Fruit fly (Drosophila melanogaster) whole organism, embryonic: Measurements from ENCODE around the gene CG4586.

Source experiments
- CG10979 ChIP-seq: fragments of 200-800 bp; sonication (Bioruptor generic); optimal IDR thresholded peaks from 2 replicates; lab custom pipeline; 2018; ENCODE audit warnings: missing biosample characterization, mild to moderate bottlenecking, missing genetic modification characterization, moderate library complexity
- CG11247 ChIP-seq: fragments of 200-800 bp; sonication (Bioruptor generic); IDR thresholded peaks from 2 replicates; pipeline ENCODE4 v1.3.6; 2022; ENCODE audit warnings: missing biosample characterization, missing genetic modification characterization
- CG11504 ChIP-seq: fragments of 200-800 bp; sonication (Bioruptor generic); optimal IDR thresholded peaks from 3 replicates; lab custom pipeline; 2019; ENCODE audit warnings: missing biosample characterization, mild to moderate bottlenecking, missing genetic modification characterization, moderate library complexity
- CG11695 ChIP-seq: fragments of 200-800 bp; sonication (Bioruptor generic); IDR thresholded peaks from 3 replicates; pipeline ENCODE4 v1.3.6; 2022; ENCODE audit warnings: missing biosample characterization, missing genetic modification characterization
- CG14441 ChIP-seq: fragments of 200-800 bp; sonication (Bioruptor generic); IDR thresholded peaks from 2 replicates; pipeline ENCODE4 v1.3.6; 2022; ENCODE audit warnings: missing biosample characterization, missing genetic modification characterization
- CG1603 ChIP-seq: fragments of 200-800 bp; sonication (Bioruptor generic); optimal IDR thresholded peaks from 2 replicates; lab custom pipeline; 2019; ENCODE audit warnings: missing biosample characterization, mild to moderate bottlenecking, missing genetic modification characterization, moderate library complexity
- CG2678 ChIP-seq: fragments of 200-800 bp; sonication (Bioruptor generic); optimal IDR thresholded peaks from 3 replicates; lab custom pipeline; 2019; ENCODE audit warnings: missing biosample characterization, mild to moderate bottlenecking, missing genetic modification characterization, moderate library complexity
- CG5245 ChIP-seq: fragments of 200-800 bp; sonication (Bioruptor generic); optimal IDR thresholded peaks from 3 replicates; lab custom pipeline; 2016; ENCODE audit warnings: missing biosample characterization, missing genetic modification characterization
- CG6175 ChIP-seq: fragments of 200-800 bp; sonication (Bioruptor generic); IDR thresholded peaks from 3 replicates; pipeline ENCODE4 v1.3.6; 2022; ENCODE audit warnings: missing biosample characterization, missing genetic modification characterization
- CG6654 ChIP-seq: fragments of 200-800 bp; sonication (Bioruptor generic); optimal IDR thresholded peaks from 2 replicates; lab custom pipeline; 2017; ENCODE audit warnings: missing biosample characterization, mild to moderate bottlenecking, missing genetic modification characterization
- CG7839 ChIP-seq: fragments of 200-800 bp; sonication (Bioruptor generic); optimal IDR thresholded peaks from 3 replicates; lab custom pipeline; 2018; ENCODE audit warnings: missing biosample characterization, mild to moderate bottlenecking, missing genetic modification characterization, moderate library complexity
- CG8290 ChIP-seq, 3 experiments: fragments of 200-800 bp; sonication (Bioruptor generic); optimal IDR thresholded peaks; 2 replicates each; lab custom pipeline; 2016 to 2019; ENCODE audit warnings: missing biosample characterization in 3 of 3, missing genetic modification characterization in 3 of 3, mild to moderate bottlenecking in 2 of 3, moderate library complexity in 1 of 3
- CG9215 ChIP-seq: fragments of 200-800 bp; sonication (Bioruptor generic); IDR thresholded peaks from 2 replicates; pipeline ENCODE4 v1.3.6; 2022; ENCODE audit warnings: missing biosample characterization, missing genetic modification characterization
- CTCF ChIP-seq: fragments of 200-800 bp; sonication (Bioruptor generic); optimal IDR thresholded peaks from 2 replicates; lab custom pipeline; 2017; ENCODE audit warnings: missing biosample characterization, mild to moderate bottlenecking, missing genetic modification characterization, moderate library complexity
- D19B ChIP-seq: fragments of 200-800 bp; sonication (Bioruptor generic); optimal IDR thresholded peaks from 2 replicates; lab custom pipeline; 2017; ENCODE audit warnings: missing biosample characterization, mild to moderate bottlenecking, missing genetic modification characterization
- Gug ChIP-seq: fragments of 200-800 bp; sonication (Bioruptor generic); IDR thresholded peaks from 4 replicates; pipeline ENCODE4 v1.3.6; 2022; ENCODE audit warnings: missing biosample characterization, missing genetic modification characterization
- HLH3B ChIP-seq: fragments of 200-800 bp; sonication (Bioruptor generic); IDR thresholded peaks from 2 replicates; pipeline ENCODE4 v1.3.6; 2022; ENCODE audit warnings: missing biosample characterization, missing genetic modification characterization
- Hmr ChIP-seq: fragments of 200-800 bp; sonication (Bioruptor generic); optimal IDR thresholded peaks from 3 replicates; lab custom pipeline; 2017; ENCODE audit warnings: mild to moderate bottlenecking, missing biosample characterization, missing genetic modification reagents, missing genetic modification characterization
- Med ChIP-seq: fragments of 200-800 bp; sonication (Bioruptor generic); peaks from one replicate; lab custom pipeline; 2016; ENCODE audit warnings: missing biosample characterization, missing genetic modification characterization, mild to moderate bottlenecking, inconsistent platforms, moderate library complexity
- Oli ChIP-seq: fragments of 200-800 bp; sonication (Bioruptor generic); optimal IDR thresholded peaks from 2 replicates; lab custom pipeline; 2018; ENCODE audit warnings: missing biosample characterization, mild to moderate bottlenecking, missing genetic modification characterization, moderate library complexity
- Pdp1 ChIP-seq, 2 experiments: fragments of 200-800 bp; sonication (Bioruptor generic); optimal IDR thresholded peaks; 3 replicates each; lab custom pipeline; 2016; ENCODE audit warnings: missing biosample characterization in 2 of 2, missing genetic modification characterization in 2 of 2, mild to moderate bottlenecking in 1 of 2, moderate library complexity in 1 of 2
- Sox102F ChIP-seq: fragments of 200-800 bp; sonication (Bioruptor generic); optimal IDR thresholded peaks from 2 replicates; lab custom pipeline; 2018; ENCODE audit warnings: missing biosample characterization, mild to moderate bottlenecking, missing genetic modification characterization, moderate library complexity
- al ChIP-seq: fragments of 200-800 bp; sonication (Bioruptor generic); IDR thresholded peaks from 2 replicates; pipeline ENCODE4 v1.3.6; 2022; ENCODE audit warnings: missing biosample characterization, missing genetic modification characterization
- ci ChIP-seq: fragments of 200-800 bp; sonication (Bioruptor generic); IDR thresholded peaks from 3 replicates; pipeline ENCODE4 v1.3.6; 2022; ENCODE audit warnings: missing biosample characterization, missing genetic modification characterization
- croc ChIP-seq: fragments of 200-800 bp; sonication (Bioruptor generic); conservative IDR thresholded peaks from 3 replicates; pipeline ENCODE4 v1.3.6; 2022; ENCODE audit warnings: missing biosample characterization, missing genetic modification characterization
- gem ChIP-seq: fragments of 200-800 bp; sonication (Bioruptor generic); optimal IDR thresholded peaks from 2 replicates; lab custom pipeline; 2019; ENCODE audit warnings: missing biosample characterization, mild to moderate bottlenecking, missing genetic modification characterization, moderate library complexity
- grau ChIP-seq: fragments of 200-800 bp; optimal IDR thresholded peaks from 3 replicates; lab custom pipeline; 2019; ENCODE audit warnings: missing biosample characterization, mild to moderate bottlenecking, missing genetic modification characterization, moderate library complexity
- gsb-n ChIP-seq: fragments of 200-800 bp; sonication (Bioruptor generic); optimal IDR thresholded peaks from 3 replicates; lab custom pipeline; 2018; ENCODE audit warnings: missing biosample characterization, mild to moderate bottlenecking, missing genetic modification characterization
- kni ChIP-seq: fragments of 200-800 bp; sonication (Bioruptor generic); optimal IDR thresholded peaks from 3 replicates; lab custom pipeline; 2017; ENCODE audit warnings: mild to moderate bottlenecking, missing biosample characterization, missing genetic modification reagents, missing genetic modification characterization
- lbe ChIP-seq: fragments of 200-800 bp; sonication (Bioruptor generic); optimal IDR thresholded peaks from 2 replicates; lab custom pipeline; 2016; ENCODE audit warnings: missing biosample characterization, mild to moderate bottlenecking, missing genetic modification characterization
- maf-S ChIP-seq: fragments of 200-800 bp; sonication (Bioruptor generic); optimal IDR thresholded peaks from 2 replicates; lab custom pipeline; 2016; ENCODE audit warnings: missing biosample characterization, missing genetic modification characterization
- nmo ChIP-seq: fragments of 200-800 bp; sonication (Bioruptor generic); optimal IDR thresholded peaks from 2 replicates; lab custom pipeline; 2018; ENCODE audit warnings: missing biosample characterization, mild to moderate bottlenecking, missing genetic modification characterization, moderate library complexity
- oc ChIP-seq: fragments of 200-800 bp; sonication (Bioruptor generic); optimal IDR thresholded peaks from 2 replicates; lab custom pipeline; 2018; ENCODE audit warnings: missing biosample characterization, mild to moderate bottlenecking, missing genetic modification characterization, moderate library complexity
- row ChIP-seq: fragments of 200-800 bp; sonication (Bioruptor generic); IDR thresholded peaks from 3 replicates; pipeline ENCODE4 v1.3.6; 2022; ENCODE audit warnings: missing biosample characterization, missing genetic modification characterization
- sd ChIP-seq: fragments of 200-800 bp; sonication (Bioruptor generic); optimal IDR thresholded peaks from 3 replicates; lab custom pipeline; 2018; ENCODE audit warnings: missing biosample characterization, mild to moderate bottlenecking, missing genetic modification characterization, moderate library complexity
- sens ChIP-seq: fragments of 200-800 bp; sonication (Bioruptor generic); peaks from one replicate; lab custom pipeline; 2016; ENCODE audit warnings: missing biosample characterization, missing genetic modification characterization
- sim ChIP-seq: fragments of 200-800 bp; sonication (Bioruptor generic); IDR thresholded peaks from 2 replicates; pipeline ENCODE4 v1.3.6; 2022; ENCODE audit warnings: missing biosample characterization, missing genetic modification characterization
- sisA ChIP-seq: fragments of 200-800 bp; sonication (Bioruptor generic); IDR thresholded peaks from 2 replicates; pipeline ENCODE4 v1.3.6; 2022; ENCODE audit warnings: missing biosample characterization, missing genetic modification characterization
- stc ChIP-seq: fragments of 200-800 bp; sonication (Bioruptor generic); IDR thresholded peaks from 2 replicates; pipeline ENCODE4 v1.3.6; 2022; ENCODE audit warnings: missing biosample characterization, missing genetic modification characterization
- twi ChIP-seq: fragments of 200-800 bp; optimal IDR thresholded peaks from 2 replicates; lab custom pipeline; 2019; ENCODE audit warnings: missing biosample characterization, mild to moderate bottlenecking, missing genetic modification characterization, moderate library complexity
- vvl ChIP-seq: fragments of 200-800 bp; sonication (Bioruptor generic); IDR thresholded peaks from 2 replicates; pipeline ENCODE4 v1.3.6; 2022; ENCODE audit warnings: missing biosample characterization, missing genetic modification characterization
- z ChIP-seq: fragments of 200-800 bp; sonication (Bioruptor generic); IDR thresholded peaks from 3 replicates; pipeline ENCODE4 v1.3.6; 2022; ENCODE audit warnings: missing biosample characterization, missing genetic modification characterization

CG4586 gene

DNA sequence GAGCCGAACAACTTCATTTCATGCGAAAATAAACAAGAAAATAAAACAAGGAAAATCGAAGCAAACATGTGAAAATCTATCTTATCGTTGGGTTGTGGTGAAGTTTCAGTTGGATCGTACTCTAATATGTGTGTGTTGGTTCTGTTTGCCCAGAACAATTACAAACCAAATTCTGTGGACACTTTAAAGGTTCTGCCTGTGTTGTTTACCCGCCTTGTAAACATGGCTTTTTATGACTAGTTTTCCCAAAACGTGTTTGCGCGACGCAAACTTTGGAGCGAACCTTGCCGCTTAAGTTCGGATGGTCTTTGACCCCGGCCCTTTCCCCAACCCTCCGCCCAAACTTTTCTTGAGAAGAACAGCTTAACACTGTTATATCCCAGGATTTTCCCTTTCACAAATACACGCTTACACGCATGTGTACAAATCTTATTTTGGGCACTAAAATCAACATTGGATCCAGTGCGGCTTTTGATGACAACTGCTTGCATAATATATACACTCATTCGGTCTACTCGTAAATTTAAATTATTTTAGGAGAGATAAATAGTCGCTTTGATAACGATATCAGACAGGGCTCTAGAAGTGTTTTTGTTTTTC is 34.5 kb downstream of the CG4586 start (continued):
- peak; percentile 79 for TF ChIP-seq twi (tag; lab: Kevin White, UChicago)
- TF ChIP-seq, all 482 proteins: peak for 382

DNA sequence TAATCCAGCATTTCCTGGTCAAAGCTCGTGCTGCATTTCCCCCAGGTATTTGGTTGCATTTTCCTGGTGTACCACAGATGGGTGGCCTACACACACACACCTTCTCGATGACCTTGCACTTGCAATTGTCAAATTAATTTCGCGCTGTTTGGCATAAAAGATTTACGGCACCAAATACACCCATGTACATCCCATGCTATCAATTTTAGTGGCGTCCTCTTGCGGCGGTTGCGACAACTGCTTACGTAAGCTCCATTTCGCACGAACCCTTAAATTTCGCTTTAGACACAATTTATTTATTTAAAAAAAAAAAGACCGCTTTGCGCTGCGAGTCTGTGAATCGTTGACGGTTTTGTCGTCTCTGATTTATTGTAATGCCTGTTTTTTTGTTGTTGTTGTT is 35.7 kb downstream of the CG4586 start:
- peak; percentile 35 for TF ChIP-seq sens
- TF ChIP-seq CG8290 (GFP tag; optimal IDR thresholded peaks at IDR 0.05; lab: Kevin White, UChicago) = peak; percentile 8
- TF ChIP-seq CG8290 (tag; optimal IDR thresholded peaks at IDR 0.05; lab: Kevin White, UChicago) = no peak
- no peak for TF ChIP-seq CG5245
- no peak for TF ChIP-seq CG6654 (GFP tag; lab: Kevin White, UChicago)
- TF ChIP-seq sim (GFP tag; lab: Robert Waterston, UW) = no peak
- TF ChIP-seq Pdp1 (GFP tag; optimal IDR thresholded peaks at IDR 0.05; lab: Kevin White, UChicago) = peak in 1 of 2 experiments; percentile 36
- TF ChIP-seq CTCF (GFP tag; lab: Kevin White, UChicago) = peak; percentile 82

DNA sequence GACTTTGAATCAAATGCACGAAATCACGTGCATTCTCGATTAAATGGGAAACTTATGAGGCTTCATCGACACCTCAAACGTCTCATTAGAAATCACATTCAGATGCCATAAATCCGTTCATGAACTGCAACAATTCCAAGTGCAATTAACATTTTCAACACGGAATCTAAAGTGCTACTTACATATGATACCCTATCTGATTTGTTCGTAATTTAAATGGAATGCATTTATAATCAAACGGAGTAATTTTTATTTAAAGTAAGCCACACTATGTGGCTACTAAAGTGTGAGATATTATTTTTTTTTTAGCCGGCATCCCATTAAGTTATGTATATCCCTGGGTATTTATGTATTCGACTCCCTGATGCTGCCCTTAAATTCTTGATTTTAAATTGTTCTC is 38.0 kb downstream of the CG4586 start:
- no peak for TF ChIP-seq gsb-n
- TF ChIP-seq gem = peak; percentile 5
- peak; percentile 2 for TF ChIP-seq CG10979
- peak; percentile 83 for TF ChIP-seq sens

dm6 chrX:7008102-7009087 is 38.7 kb downstream of the CG4586 start:
- 0 out of 2 replicates have a peak, but pooled peaks have one; percentile 28 for TF ChIP-seq HLH3B (GFP tag; lab: Robert Waterston, UW)
- peak; percentile 26 for TF ChIP-seq kni (GFP tag; lab: Kevin White, UChicago)
- TF ChIP-seq CG1603 (tag; lab: Kevin White, UChicago) = peak; percentile 8
- TF ChIP-seq z (GFP tag; lab: Robert Waterston, UW) = peak; percentile 55; the same call in 1 of the 3 replicates
- TF ChIP-seq CG9215 (GFP tag; lab: Robert Waterston, UW) = no peak
- TF ChIP-seq CG14441 (GFP tag; lab: Robert Waterston, UW) = peak; percentile 54
- peak; percentile 60 for TF ChIP-seq row (GFP tag; lab: Robert Waterston, UW)
- TF ChIP-seq Sox102F (GFP tag; lab: Kevin White, UChicago) = peak; percentile 7
- peak; percentile 36; the same call in 1 of the 2 replicates for TF ChIP-seq vvl (GFP tag; lab: Robert Waterston, UW)
- 0 out of 2 replicates have a peak, but pooled peaks have one; percentile 14 for TF ChIP-seq stc
- no peak for TF ChIP-seq D19B
- TF ChIP-seq sisA (GFP tag; lab: Robert Waterston, UW) = 0 out of 2 replicates have a peak, but pooled peaks have one; percentile 10
- TF ChIP-seq CG6175 (GFP tag; lab: Robert Waterston, UW) = 0 out of 3 replicates have a peak, but pooled peaks have one; percentile 20
- TF ChIP-seq Pdp1 (GFP tag; optimal IDR thresholded peaks at IDR 0.05; lab: Kevin White, UChicago) = peak in 1 of 2 experiments; percentile 32
- TF ChIP-seq Hmr = no peak
- TF ChIP-seq grau (tag; lab: Kevin White, UChicago) = peak; percentile 85
- peak; percentile 41 for TF ChIP-seq gsb-n
- peak; percentile 1 for TF ChIP-seq nmo (GFP tag; lab: Kevin White, UChicago)
- 0 out of 3 replicates have a peak, but pooled peaks have one; percentile 19 for TF ChIP-seq ci (GFP tag; lab: Robert Waterston, UW)
- peak; percentile 25 for TF ChIP-seq Med (GFP tag; lab: Kevin White, UChicago)
- TF ChIP-seq croc (GFP tag; lab: Robert Waterston, UW) = no peak
- peak; percentile 30 for TF ChIP-seq CG2678
- TF ChIP-seq CG11695 (GFP tag; lab: Robert Waterston, UW) = 0 out of 3 replicates have a peak, but pooled peaks have one; percentile 37
- peak; percentile 16 for TF ChIP-seq CG7839 (tag; lab: Kevin White, UChicago)
- no peak for TF ChIP-seq maf-S (GFP tag; lab: Kevin White, UChicago)
- peak; percentile 10 for TF ChIP-seq Oli (tag; lab: Kevin White, UChicago)
- TF ChIP-seq Gug (GFP tag; lab: Robert Waterston, UW) = no peak
- TF ChIP-seq al (GFP tag; lab: Robert Waterston, UW) = no peak
- peak; percentile 43 for TF ChIP-seq CG11504 (tag; lab: Kevin White, UChicago)
- TF ChIP-seq CG11247 = peak; percentile 34; the same call in 1 of the 2 replicates
- TF ChIP-seq lbe = peak; percentile 23
- TF ChIP-seq sd = peak; percentile 54
- TF ChIP-seq oc = peak; percentile 42
